Fruit fly (Drosophila melanogaster): ENCODE results near the gene CG13305.

CG13305 gene

dm6 chr3L:8681896-8682550, 35.4 kb upstream of the CG13305 start:
- TF ChIP-seq CG12769 (tag; optimal IDR thresholded peaks at IDR 0.05): peak; percentile 11
- no peak for TF ChIP-seq MBD-R2 (GFP tag; IDR thresholded peaks at IDR 0.05)
- TF ChIP-seq Atf-2 (GFP tag; optimal IDR thresholded peaks at IDR 0.05): no peak
- TF ChIP-seq CG15269 (tag; optimal IDR thresholded peaks at IDR 0.05): peak; percentile 24
- peak in 1 of 2 experiments; percentile 6 for TF ChIP-seq Hr78 (GFP tag; optimal IDR thresholded peaks at IDR 0.05)
- peak; percentile 14 for TF ChIP-seq sqz (GFP tag; optimal IDR thresholded peaks at IDR 0.05)
- no peak for TF ChIP-seq odd (GFP tag; optimal IDR thresholded peaks at IDR 0.05)
- TF ChIP-seq vvl (GFP tag; IDR thresholded peaks at IDR 0.05): peak; percentile 47; the same call in 1 of the 2 replicates
- TF ChIP-seq kni (GFP tag; optimal IDR thresholded peaks at IDR 0.05): peak; percentile 2
- TF ChIP-seq CG7271 (tag; optimal IDR thresholded peaks at IDR 0.05): no peak
- TF ChIP-seq dmrt99B (tag; optimal IDR thresholded peaks at IDR 0.05): no peak
- TF ChIP-seq chm (GFP tag; IDR thresholded peaks at IDR 0.05): no peak
- peak; percentile 82 for TF ChIP-seq ftz-f1 (GFP tag; optimal IDR thresholded peaks at IDR 0.05)
- no peak for TF ChIP-seq CG15514 (GFP tag; optimal IDR thresholded peaks at IDR 0.05)
- TF ChIP-seq ssp (GFP tag; IDR thresholded peaks at IDR 0.05): 0 out of 2 replicates have a peak, but pooled peaks have one; percentile 3
- no peak for TF ChIP-seq CG30020 (tag; optimal IDR thresholded peaks at IDR 0.05)
- no peak for TF ChIP-seq Hr3 (GFP tag; optimal IDR thresholded peaks at IDR 0.05)
- TF ChIP-seq Med (GFP tag): peak; percentile 65
- TF ChIP-seq bsh (GFP tag; optimal IDR thresholded peaks at IDR 0.05): no peak
- no peak for TF ChIP-seq CG6689 (GFP tag; IDR thresholded peaks at IDR 0.05)
- no peak for TF ChIP-seq CG3281 (GFP tag; optimal IDR thresholded peaks at IDR 0.05)
- TF ChIP-seq Aef1 (GFP tag; IDR thresholded peaks at IDR 0.05): no peak
- no peak for TF ChIP-seq btn (GFP tag; optimal IDR thresholded peaks at IDR 0.05)
- TF ChIP-seq CG8290 (GFP tag; optimal IDR thresholded peaks at IDR 0.05): no peak
- peak in 1 of 2 experiments; percentile 48 for TF ChIP-seq CG8290 (tag; optimal IDR thresholded peaks at IDR 0.05)
- TF ChIP-seq chinmo (GFP tag; IDR thresholded peaks at IDR 0.05; ENCODE audit: partially characterized antibody): peak; percentile 85; the same call in 2 of the 4 replicates
- peak; percentile 64 for TF ChIP-seq sd (tag; optimal IDR thresholded peaks at IDR 0.05)
- TF ChIP-seq CG6683 (GFP tag; optimal IDR thresholded peaks at IDR 0.05): no peak
- TF ChIP-seq CG2116 (GFP tag; optimal IDR thresholded peaks at IDR 0.05): no peak
- TF ChIP-seq Fer1 (GFP tag; optimal IDR thresholded peaks at IDR 0.05): no peak
- no peak for TF ChIP-seq CG12659 (GFP tag; optimal IDR thresholded peaks at IDR 0.05)
- TF ChIP-seq gcm2 (GFP tag; optimal IDR thresholded peaks at IDR 0.05): no peak
- TF ChIP-seq jing (GFP tag; optimal IDR thresholded peaks at IDR 0.05): no peak
- TF ChIP-seq Sry-β (GFP tag; optimal IDR thresholded peaks at IDR 0.05): no peak
- TF ChIP-seq CG13287 (GFP tag; IDR thresholded peaks at IDR 0.05; ENCODE audit: partially characterized antibody): no peak
- no peak for TF ChIP-seq CG2875 (GFP tag; optimal IDR thresholded peaks at IDR 0.05)
- no peak for TF ChIP-seq ken (GFP tag; IDR thresholded peaks at IDR 0.05)
- peak; percentile 49 for TF ChIP-seq gem (tag; optimal IDR thresholded peaks at IDR 0.05)
- no peak for TF ChIP-seq gcm (GFP tag; optimal IDR thresholded peaks at IDR 0.05)
- TF ChIP-seq ham (GFP tag; IDR thresholded peaks at IDR 0.05): no peak
- TF ChIP-seq cwo (GFP tag; optimal IDR thresholded peaks at IDR 0.05): peak; percentile 49
- TF ChIP-seq nmo (GFP tag; optimal IDR thresholded peaks at IDR 0.05): no peak
- no peak for TF ChIP-seq Ada2b (GFP tag; IDR thresholded peaks at IDR 0.05)
- no peak for TF ChIP-seq CG6272 (GFP tag; IDR thresholded peaks at IDR 0.05)
- TF ChIP-seq bcd (GFP tag; optimal IDR thresholded peaks at IDR 0.05): no peak
